Worm (Caenorhabditis elegans) whole organism, L4 larva: ENCODE measurements around the gene Y54G2A.38.

ENCODE experiments used
- F49E8.2 ChIP-seq: sonication (generic microtip); optimal IDR thresholded peaks from 2 replicates; lab custom pipeline; 2016; ENCODE audit warnings: missing compliant biosample characterization, mild to moderate bottlenecking, missing genetic modification characterization, borderline replicate concordance
- T26A8.4 ChIP-seq: fragments of 200-800 bp; sonication (Bioruptor generic); IDR thresholded peaks from 2 replicates; pipeline ENCODE4 v1.3.6; 2022; ENCODE audit warnings: missing genetic modification characterization, missing compliant biosample characterization
- Y5F2A.4 ChIP-seq: fragments of 200-800 bp; sonication (Bioruptor generic); optimal IDR thresholded peaks from 2 replicates; lab custom pipeline; 2018; ENCODE audit warnings: mild to moderate bottlenecking, missing genetic modification characterization, missing compliant biosample characterization
- Y75B8A.6 ChIP-seq: fragments of 200-800 bp; sonication (Bioruptor generic); IDR thresholded peaks from 2 replicates; pipeline ENCODE4 v1.3.6; 2022; ENCODE audit warnings: missing genetic modification reagents, missing genetic modification characterization, missing compliant biosample characterization
- ZK546.5 ChIP-seq, 2 experiments: sonication (generic microtip); optimal IDR thresholded peaks; 2 replicates each; lab custom pipeline; 2017; ENCODE audit warnings: missing biosample characterization in 2 of 2, missing genetic modification characterization in 2 of 2
- aha-1 ChIP-seq: fragments of 150-350 bp; peaks from one replicate; lab custom pipeline; 2014; ENCODE audit warnings: missing biosample characterization, missing genetic modification characterization
- ceh-62 ChIP-seq: sonication (generic microtip); optimal IDR thresholded peaks from 2 replicates; lab custom pipeline; 2017; ENCODE audit warnings: missing biosample characterization, missing genetic modification characterization
- daf-16 ChIP-seq, 3 experiments: sonication (generic microtip); optimal IDR thresholded peaks; 2 replicates each; lab custom pipeline; 2016 to 2017; ENCODE audit warnings: missing genetic modification characterization in 3 of 3, missing genetic modification reagents in 3 of 3, mild to moderate bottlenecking in 2 of 3, missing compliant biosample characterization in 2 of 3, missing biosample characterization in 1 of 3, moderate library complexity in 1 of 3
- daf-19 ChIP-seq: fragments of 200-800 bp; sonication (Bioruptor generic); conservative IDR thresholded peaks from 2 replicates; pipeline ENCODE4 v1.3.6; 2022; ENCODE audit warnings: missing genetic modification characterization, missing compliant biosample characterization
- daf-8 ChIP-seq: fragments of 200-800 bp; sonication (Bioruptor generic); IDR thresholded peaks from 2 replicates; pipeline ENCODE4 v1.3.6; 2022; ENCODE audit warnings: missing genetic modification characterization, missing compliant biosample characterization
- dpl-1 ChIP-seq: fragments of 150-350 bp; optimal IDR thresholded peaks from 2 replicates; lab custom pipeline; 2014; ENCODE audit warnings: missing biosample characterization, missing genetic modification reagents, missing genetic modification characterization
- duxl-1 ChIP-seq: sonication (generic microtip); optimal IDR thresholded peaks from 2 replicates; lab custom pipeline; 2016; ENCODE audit warnings: mild to moderate bottlenecking, missing genetic modification characterization, moderate library complexity, missing compliant biosample characterization; ENCODE audit not compliant: poor library complexity
- egl-43 ChIP-seq: fragments of 200-800 bp; sonication (Bioruptor generic); IDR thresholded peaks from 2 replicates; pipeline ENCODE4 v1.3.6; 2022; ENCODE audit warnings: missing genetic modification reagents, missing genetic modification characterization, missing compliant biosample characterization
- hif-1 ChIP-seq, 2 experiments: sonication (generic microtip); optimal IDR thresholded peaks; 2 replicates each; lab custom pipeline; 2016 to 2017; ENCODE audit warnings: missing compliant biosample characterization in 2 of 2, missing genetic modification characterization in 2 of 2, missing genetic modification reagents in 2 of 2, missing genotype in 2 of 2, mild to moderate bottlenecking in 1 of 2
- hlh-30 ChIP-seq: sonication (generic microtip); optimal IDR thresholded peaks from 2 replicates; lab custom pipeline; 2017; ENCODE audit warnings: antibody characterized with exemption, mild to moderate bottlenecking, missing genetic modification characterization, missing compliant biosample characterization; ENCODE audit not compliant: insufficient read depth
- jun-1 ChIP-seq: fragments of 150-350 bp; optimal IDR thresholded peaks from 2 replicates; lab custom pipeline; 2014; ENCODE audit warnings: missing biosample characterization, missing genetic modification reagents, missing genetic modification characterization
- lin-1 ChIP-seq: fragments of 200-800 bp; sonication (Bioruptor generic); IDR thresholded peaks from 2 replicates; pipeline ENCODE4 v1.3.6; 2022; ENCODE audit warnings: missing genetic modification reagents, missing genetic modification characterization, missing compliant biosample characterization
- lin-29 ChIP-seq: fragments of 200-800 bp; sonication (Bioruptor generic); IDR thresholded peaks from 2 replicates; pipeline ENCODE4 v1.3.6; 2022; ENCODE audit warnings: missing genetic modification reagents, missing genetic modification characterization, missing compliant biosample characterization
- lin-38 ChIP-seq: fragments of 200-800 bp; sonication (Bioruptor generic); IDR thresholded peaks from 2 replicates; pipeline ENCODE4 v1.3.6; 2022; ENCODE audit warnings: missing genetic modification reagents, missing genetic modification characterization, missing compliant biosample characterization
- lsy-2 ChIP-seq, 2 experiments: fragments of 150-350 bp in 1 of 2; sonication (generic microtip) in 1 of 2; optimal IDR thresholded peaks; 2 replicates each; lab custom pipeline; 2014 to 2017; ENCODE audit warnings: missing biosample characterization in 2 of 2, missing genetic modification characterization in 2 of 2
- madf-5 ChIP-seq, 2 experiments: fragments of 200-800 bp; sonication (Bioruptor generic); IDR thresholded peaks; 2 replicates each; pipeline ENCODE4 v1.3.6; 2022; ENCODE audit warnings: missing compliant biosample characterization in 2 of 2, missing genetic modification characterization in 2 of 2
- mdl-1 ChIP-seq, 2 experiments: fragments of 150-350 bp in 1 of 2; sonication (generic microtip) in 1 of 2; optimal IDR thresholded peaks; 2 replicates each; lab custom pipeline; 2014 to 2017; ENCODE audit warnings: missing biosample characterization in 2 of 2, missing genetic modification characterization in 2 of 2
- mxl-3 ChIP-seq: fragments of 200-800 bp; sonication (Bioruptor generic); optimal IDR thresholded peaks from 2 replicates; lab custom pipeline; 2018; ENCODE audit warnings: mild to moderate bottlenecking, missing genetic modification characterization, missing compliant biosample characterization
- nhr-237 ChIP-seq: sonication (generic microtip); optimal IDR thresholded peaks from 2 replicates; lab custom pipeline; 2017; ENCODE audit warnings: missing biosample characterization, missing genetic modification characterization
- nhr-25 ChIP-seq: sonication (generic microtip); optimal IDR thresholded peaks from 2 replicates; lab custom pipeline; 2017; ENCODE audit warnings: missing genetic modification characterization, mild to moderate bottlenecking, missing compliant biosample characterization, antibody characterized with exemption, moderate library complexity, borderline replicate concordance; ENCODE audit not compliant: insufficient read depth
- nhr-28 ChIP-seq: fragments of 150-350 bp; optimal IDR thresholded peaks from 2 replicates; lab custom pipeline; 2014; ENCODE audit warnings: missing biosample characterization, missing genetic modification characterization
- nhr-41 ChIP-seq: fragments of 200-800 bp; sonication (Bioruptor generic); IDR thresholded peaks from 2 replicates; pipeline ENCODE4 v1.3.6; 2022; ENCODE audit warnings: missing genetic modification reagents, missing genetic modification characterization, missing compliant biosample characterization
- nhr-48 ChIP-seq: sonication (generic microtip); optimal IDR thresholded peaks from 2 replicates; lab custom pipeline; 2016; ENCODE audit warnings: mild to moderate bottlenecking, missing genetic modification characterization, missing compliant biosample characterization
- pha-4 ChIP-seq, 2 experiments: fragments of 150-350 bp in 1 of 2; fragments of 200-800 bp in 1 of 2; sonication (Bioruptor generic) in 1 of 2; IDR thresholded peaks in 1 of 2; optimal IDR thresholded peaks in 1 of 2; 2 replicates each; pipeline versions ENCODE4 v1.3.6 to Lab custom; 2014 to 2022; ENCODE audit warnings: missing genetic modification characterization in 2 of 2, missing genetic modification reagents in 2 of 2, missing biosample characterization in 1 of 2, missing compliant biosample characterization in 1 of 2
- php-3 ChIP-seq: fragments of 200-800 bp; sonication (Bioruptor generic); IDR thresholded peaks from 2 replicates; pipeline ENCODE4 v1.3.6; 2022; ENCODE audit warnings: missing genetic modification reagents, missing genetic modification characterization, missing compliant biosample characterization
- pqm-1 ChIP-seq: sonication (generic microtip); optimal IDR thresholded peaks from 2 replicates; lab custom pipeline; 2017; ENCODE audit warnings: missing biosample characterization, missing genetic modification characterization
- rbr-2 ChIP-seq: sonication (generic microtip); optimal IDR thresholded peaks from 2 replicates; lab custom pipeline; 2016; ENCODE audit warnings: missing genotype, missing genetic modification characterization, missing compliant biosample characterization
- saeg-2 ChIP-seq: fragments of 200-800 bp; sonication (Bioruptor generic); IDR thresholded peaks from 2 replicates; pipeline ENCODE4 v1.3.6; 2022; ENCODE audit warnings: missing genetic modification reagents, missing genetic modification characterization, missing compliant biosample characterization
- sdz-12 ChIP-seq: fragments of 200-800 bp; sonication (Bioruptor generic); optimal IDR thresholded peaks from 2 replicates; lab custom pipeline; 2018; ENCODE audit warnings: mild to moderate bottlenecking, missing genetic modification characterization, missing compliant biosample characterization
- skn-1 ChIP-seq: fragments of 150-350 bp; optimal IDR thresholded peaks from 2 replicates; lab custom pipeline; 2014; ENCODE audit warnings: missing biosample characterization, missing genetic modification characterization
- spr-3 ChIP-seq: fragments of 200-800 bp; sonication (Bioruptor generic); optimal IDR thresholded peaks from 2 replicates; lab custom pipeline; 2018; ENCODE audit warnings: mild to moderate bottlenecking, missing genetic modification characterization, missing compliant biosample characterization
- unc-130 ChIP-seq: sonication (generic microtip); optimal IDR thresholded peaks from 2 replicates; lab custom pipeline; 2016; ENCODE audit warnings: missing genetic modification reagents, missing genetic modification characterization, missing compliant biosample characterization
- unc-39 ChIP-seq: sonication (generic microtip); optimal IDR thresholded peaks from 2 replicates; lab custom pipeline; 2017; ENCODE audit warnings: missing biosample characterization, missing genetic modification characterization
- unc-62 ChIP-seq, 3 experiments: fragments of 150-350 bp in 1 of 3; sonication (generic microtip); optimal IDR thresholded peaks in 2 of 3; peaks in 1 of 3; 1 replicate in 1 of 3; 2 replicates in 2 of 3; lab custom pipeline; 2014 to 2017; ENCODE audit warnings: missing biosample characterization in 3 of 3, missing genetic modification characterization in 3 of 3, missing genetic modification reagents in 3 of 3, missing genotype in 1 of 3
- zag-1 ChIP-seq: fragments of 150-350 bp; optimal IDR thresholded peaks from 2 replicates; lab custom pipeline; 2014; ENCODE audit warnings: missing biosample characterization, missing genetic modification characterization
- zip-2 ChIP-seq: fragments of 150-350 bp; optimal IDR thresholded peaks from 2 replicates; lab custom pipeline; 2014; ENCODE audit warnings: missing biosample characterization, missing genetic modification characterization
- ztf-11 ChIP-seq: fragments of 150-350 bp; optimal IDR thresholded peaks from 2 replicates; lab custom pipeline; 2014; ENCODE audit warnings: missing biosample characterization, missing genetic modification characterization
- ztf-7 ChIP-seq: fragments of 150-350 bp; optimal IDR thresholded peaks from 2 replicates; lab custom pipeline; 2014; ENCODE audit warnings: missing biosample characterization, missing genetic modification characterization

Y54G2A.38 gene

DNA sequence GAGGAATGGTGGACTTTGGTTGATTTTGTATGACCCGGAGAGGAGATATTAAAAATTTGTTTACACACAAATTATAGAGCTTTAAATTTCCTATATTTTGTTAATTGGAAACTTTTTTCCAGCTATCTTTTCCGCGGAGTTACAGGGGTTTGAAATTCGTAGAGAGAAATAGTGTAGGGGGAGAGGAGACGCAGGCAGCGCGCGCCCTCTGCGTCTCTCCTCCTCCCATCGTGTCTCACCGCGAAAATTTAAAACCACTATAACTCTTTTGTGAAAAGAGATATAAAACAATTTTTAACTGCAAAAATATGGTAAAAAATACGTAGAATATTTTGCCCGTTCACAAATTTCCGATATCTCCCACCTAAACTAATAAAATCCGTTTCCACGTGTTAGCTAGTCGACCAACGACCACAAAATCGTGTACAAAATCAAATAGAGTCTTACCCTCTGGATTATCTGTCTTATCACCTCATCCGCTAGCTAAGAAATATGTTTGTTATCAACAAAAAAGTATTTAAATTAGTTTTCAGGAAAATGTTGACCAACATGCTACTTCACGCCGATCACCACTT lies 16.7 kb upstream of the Y54G2A.38 start, which contains the start of gene nhr-277:
Gene nhr-277, plus strand, starts transcription at position 525 of the 575 bp plus-strand sequence.
- TF ChIP-seq lin-29 (GFP tag; lab: Robert Waterston, UW) (no peak), ceh-62 (no peak), nhr-25 (tag; lab: Kevin White, UChicago) (no peak), nhr-48 (tag; lab: Kevin White, UChicago) (no peak), spr-3 (GFP tag; lab: Kevin White, UChicago) (no peak), ztf-7 (tag; lab: Kevin White, UChicago) (no peak), nhr-28 (tag; lab: Kevin White, UChicago) (no peak), nhr-41 (no peak), dpl-1 (no peak), madf-5 (GFP tag; IDR thresholded peaks at IDR 0.05; lab: Robert Waterston, UW) (no peak), php-3 (GFP tag; lab: Robert Waterston, UW) (no peak), unc-39 (no peak), zag-1 (tag; lab: Kevin White, UChicago) (no peak), Y5F2A.4 (GFP tag; lab: Kevin White, UChicago) (no peak), aha-1 (tag; lab: Kevin White, UChicago) (no peak), rbr-2 (tag; lab: Kevin White, UChicago) (no peak), hlh-30 (tag; lab: Kevin White, UChicago) (no peak), nhr-237 (tag; lab: Kevin White, UChicago) (no peak), lin-1 (GFP tag; lab: Robert Waterston, UW) (no peak)

DNA sequence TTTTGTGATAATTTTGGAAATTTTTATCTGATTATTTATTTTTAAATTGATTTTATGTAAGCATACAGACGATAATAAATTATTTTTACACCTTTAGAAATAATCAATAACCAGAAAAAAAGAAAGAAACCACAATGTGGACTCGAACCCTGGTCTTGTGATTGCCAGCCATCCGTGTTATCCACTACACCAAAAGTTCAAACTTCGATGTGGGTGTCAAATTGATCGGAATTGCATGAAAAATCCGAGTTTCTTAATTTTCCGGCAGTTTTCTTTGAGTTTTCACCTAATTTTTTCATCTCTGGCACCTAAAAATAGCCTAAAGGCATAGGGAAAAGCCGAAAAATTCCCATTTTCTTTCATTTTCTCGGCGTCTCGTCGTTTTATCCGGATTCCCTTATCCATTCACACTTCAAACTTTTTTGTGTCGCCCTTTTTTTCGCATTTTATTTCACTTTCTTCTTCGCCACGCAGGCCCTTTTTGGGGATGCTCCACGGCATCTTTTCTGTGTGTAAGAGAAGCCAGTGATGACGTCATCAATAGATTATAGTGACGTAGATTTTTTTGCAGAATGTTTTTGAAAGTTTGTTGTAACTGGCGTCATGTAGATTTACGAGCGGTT lies 11.8 kb upstream of the Y54G2A.38 start:
- TF ChIP-seq lin-38 (GFP tag; lab: Robert Waterston, UW), result peak; percentile 35; the same call in 1 of the 2 replicates
- TF ChIP-seq dpl-1, result no peak
- no peak for TF ChIP-seq hif-1 (tag; optimal IDR thresholded peaks at IDR 0.05; lab: Kevin White, UChicago)
- no peak for TF ChIP-seq duxl-1
- no peak for TF ChIP-seq Y5F2A.4 (GFP tag; lab: Kevin White, UChicago)
- no peak for TF ChIP-seq jun-1 (tag; lab: Kevin White, UChicago)
- TF ChIP-seq F49E8.2 (tag; lab: Kevin White, UChicago), result no peak
- TF ChIP-seq aha-1 (tag; lab: Kevin White, UChicago), result peak; percentile 54
- no peak for TF ChIP-seq zip-2
- no peak for TF ChIP-seq sdz-12
- TF ChIP-seq egl-43 (GFP tag; lab: Robert Waterston, UW), result no peak
- no peak for TF ChIP-seq nhr-25 (tag; lab: Kevin White, UChicago)

DNA sequence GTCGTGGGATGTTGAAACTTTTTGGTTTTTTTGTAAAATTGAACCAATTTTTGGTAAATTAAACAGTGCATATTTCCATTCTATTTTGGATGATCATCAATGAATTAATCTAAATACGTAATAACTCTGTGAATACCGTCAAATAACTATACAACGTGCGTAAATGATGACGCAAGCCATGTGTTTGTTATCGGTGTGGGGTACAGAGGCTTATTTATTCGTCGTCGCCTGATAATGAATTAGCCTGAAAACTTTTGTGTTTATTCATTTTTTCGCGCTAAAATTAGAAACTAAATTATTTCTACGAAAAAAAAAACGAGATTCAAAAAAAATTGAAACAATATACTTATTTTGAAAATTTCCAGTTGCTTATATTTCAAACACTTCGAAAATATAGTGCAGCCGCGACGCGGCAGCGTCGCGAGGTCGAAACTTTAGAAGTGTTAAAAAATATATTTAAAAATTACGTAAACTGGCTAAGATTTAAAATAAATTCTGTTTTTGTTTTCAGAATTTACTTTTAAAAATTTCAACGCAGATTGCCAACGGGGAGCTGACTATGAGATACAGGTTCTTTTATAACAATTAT lies 10.3 kb upstream of the Y54G2A.38 start:
- TF ChIP-seq saeg-2 (GFP tag; lab: Robert Waterston, UW) (no peak), daf-19 (GFP tag; lab: Robert Waterston, UW) (no peak), pha-4 (GFP tag; IDR thresholded peaks at IDR 0.05; lab: Robert Waterston, UW) (no peak), pha-4 (tag; optimal IDR thresholded peaks at IDR 0.05; lab: Kevin White, UChicago) (no peak), nhr-28 (tag; lab: Kevin White, UChicago) (peak; percentile 23), daf-8 (GFP tag; lab: Robert Waterston, UW) (no peak), lsy-2 (tag; optimal IDR thresholded peaks at IDR 0.05; lab: Kevin White, UChicago) (no peak), egl-43 (GFP tag; lab: Robert Waterston, UW) (no peak), mdl-1 (tag; optimal IDR thresholded peaks at IDR 0.05; lab: Kevin White, UChicago) (no peak), Y75B8A.6 (GFP tag; lab: Robert Waterston, UW) (no peak), ZK546.5 (tag; optimal IDR thresholded peaks at IDR 0.05; lab: Kevin White, UChicago) (no peak), unc-62 (GFP tag; optimal IDR thresholded peaks at IDR 0.05 in 1 of 2; lab: Kevin White, UChicago) (peak in 1 of 2 experiments; percentile 90), unc-62 (tag; optimal IDR thresholded peaks at IDR 0.05; lab: Kevin White, UChicago) (no peak), pqm-1 (peak; percentile 10), T26A8.4 (GFP tag; lab: Robert Waterston, UW) (no peak), hlh-30 (tag; lab: Kevin White, UChicago) (no peak), ztf-11 (tag; lab: Kevin White, UChicago) (no peak), mxl-3 (peak; percentile 31), spr-3 (GFP tag; lab: Kevin White, UChicago) (no peak), skn-1 (tag; lab: Kevin White, UChicago) (no peak), unc-130 (GFP tag; lab: Kevin White, UChicago) (no peak), daf-16 (GFP tag; optimal IDR thresholded peaks at IDR 0.05; lab: Kevin White, UChicago) (no peak), daf-16 (tag; optimal IDR thresholded peaks at IDR 0.05; lab: Kevin White, UChicago) (peak; percentile 67)
- TF ChIP-seq, all 104 proteins: peak for 5
